Worm (Caenorhabditis elegans): Measurements from ENCODE around the gene ttr-50.

ttr-50 gene

DNA sequence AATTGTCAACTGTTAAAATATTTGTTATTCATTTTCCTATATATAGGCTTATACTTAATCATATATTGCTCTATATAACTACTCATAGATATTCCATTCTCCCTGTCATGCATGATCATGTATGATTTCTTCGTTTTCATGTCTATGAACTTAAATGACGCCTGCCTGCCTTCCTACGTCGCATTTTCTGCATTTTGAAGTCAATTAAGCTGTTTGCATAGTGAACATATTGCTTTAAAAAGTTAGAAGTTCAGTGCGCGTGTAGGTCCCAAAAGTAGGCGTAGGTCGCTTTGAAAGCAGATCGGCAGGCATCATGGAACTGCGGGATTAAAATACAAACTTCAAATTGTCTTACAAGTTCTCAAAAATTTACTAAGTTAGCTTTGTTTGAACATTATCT, 3.9 kb upstream of the ttr-50 start:
- no peak for TF ChIP-seq F23B12.7 (tag; optimal IDR thresholded peaks at IDR 0.05; ENCODE audit: insufficient read depth)
- no peak for TF ChIP-seq F33H1.4 (GFP tag; IDR thresholded peaks at IDR 0.05)
- peak; percentile 13 for TF ChIP-seq F52B5.7 (tag; optimal IDR thresholded peaks at IDR 0.05)
- no peak for TF ChIP-seq K12H6.12 (tag; optimal IDR thresholded peaks at IDR 0.05)
- 0 out of 2 replicates have a peak, but pooled peaks have one; percentile 22 for TF ChIP-seq cebp-1 (GFP tag; IDR thresholded peaks at IDR 0.05)
- TF ChIP-seq cebp-1 (tag; optimal IDR thresholded peaks at IDR 0.05), result peak; percentile 21

DNA sequence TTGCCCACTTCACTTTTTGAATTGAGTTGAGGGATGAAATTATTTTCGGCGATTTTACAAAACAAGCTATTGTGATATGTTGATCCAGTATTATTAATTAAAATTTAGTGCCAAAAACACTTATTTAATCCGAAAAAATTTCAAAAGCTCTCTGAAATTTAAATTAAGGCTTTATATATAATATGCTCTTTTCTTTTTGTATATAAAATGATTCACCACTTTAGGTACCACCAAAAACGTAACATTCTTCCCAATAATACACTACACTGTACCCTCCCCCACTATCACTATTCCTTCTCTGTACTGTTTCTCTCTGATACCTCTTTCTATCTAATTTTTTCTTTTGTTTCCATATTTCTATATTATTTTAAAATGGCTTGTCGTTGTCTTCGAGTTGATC, 3.0 kb upstream of the ttr-50 start, which contains the start of gene prx-2:
prx-2 (plus strand) TSS at position 301 of the 400 bp plus-strand sequence.
- no peak for TF ChIP-seq hlh-12 (tag; optimal IDR thresholded peaks at IDR 0.05)
- no peak for TF ChIP-seq ets-4 (GFP tag; optimal IDR thresholded peaks at IDR 0.05)

DNA sequence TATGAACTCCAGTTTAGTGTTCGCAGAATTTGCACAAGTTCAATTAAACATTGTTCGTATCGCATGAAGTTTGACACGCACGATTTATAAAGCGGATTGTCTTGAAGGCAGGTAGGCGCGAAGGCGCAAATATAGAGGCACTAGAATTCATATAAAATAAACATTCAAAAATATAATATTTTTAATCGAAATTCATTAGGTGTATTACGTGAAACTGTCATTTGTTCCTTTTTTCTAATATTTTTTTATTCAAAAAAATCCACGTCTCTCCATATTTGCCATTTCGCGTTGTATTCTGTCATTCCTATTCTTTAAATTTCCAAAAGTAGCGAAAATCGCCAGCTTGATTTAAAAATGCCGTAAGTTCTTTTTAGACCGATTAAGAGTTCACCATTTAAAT, 987 bp upstream of the ttr-50 start, which contains the start of gene ZK809.1:
ZK809.1 (plus strand) TSS at position 301 of the 400 bp plus-strand sequence.
- TF ChIP-seq ztf-18 (tag; optimal IDR thresholded peaks at IDR 0.05), result no peak
- no peak for TF ChIP-seq hmg-20 (GFP tag; IDR thresholded peaks at IDR 0.05)

DNA sequence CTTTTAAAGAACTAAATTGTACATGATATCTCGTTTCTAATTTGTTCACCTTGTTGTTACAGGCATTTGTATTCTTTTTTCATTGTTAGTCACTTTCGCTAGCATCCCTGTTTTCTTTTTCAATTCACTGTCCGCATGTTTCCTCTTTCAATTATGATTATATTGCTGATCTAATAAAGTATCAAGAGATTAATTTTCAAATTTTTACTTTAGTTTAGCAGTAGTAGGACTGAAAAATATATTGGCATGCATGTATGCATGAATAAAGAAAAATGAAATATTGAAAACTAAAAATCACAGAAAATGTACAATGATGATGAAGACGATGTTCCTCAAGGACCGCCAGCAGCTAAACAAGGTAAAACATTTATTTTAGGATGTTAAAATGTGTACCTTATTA, 2.8 kb downstream of the ttr-50 start, which contains the start of gene rbm-17:
rbm-17 (plus strand) TSS at position 301 of the 400 bp plus-strand sequence.
- no peak for TF ChIP-seq D2030.7 (GFP tag; IDR thresholded peaks at IDR 0.05)
- peak; percentile 36 for TF ChIP-seq ama-1 (optimal IDR thresholded peaks at IDR 0.05)
- no peak for TF ChIP-seq ama-1 (GFP tag; optimal IDR thresholded peaks at IDR 0.05)
- no peak for TF ChIP-seq chd-7 (tag; optimal IDR thresholded peaks at IDR 0.05)
- no peak for TF ChIP-seq ceh-40 (GFP tag; IDR thresholded peaks at IDR 0.05)
- no peak for TF ChIP-seq unc-130 (GFP tag; optimal IDR thresholded peaks at IDR 0.05)
- no peak for TF ChIP-seq K12H6.12 (tag; optimal IDR thresholded peaks at IDR 0.05)
- no peak for TF ChIP-seq hmg-1.2 (GFP tag; IDR thresholded peaks at IDR 0.05)
- TF ChIP-seq zfh-2 (GFP tag; conservative IDR thresholded peaks at IDR 0.05), result no peak
- TF ChIP-seq dpl-1 (GFP tag; optimal IDR thresholded peaks at IDR 0.05), result no peak
- no peak for TF ChIP-seq ztf-28 (GFP tag; IDR thresholded peaks at IDR 0.05)
- TF ChIP-seq dox-1 (GFP tag; IDR thresholded peaks at IDR 0.05), result no peak
- TF ChIP-seq atf-7 (tag; optimal IDR thresholded peaks at IDR 0.05), result no peak
- TF ChIP-seq snpc-4 (GFP tag; optimal IDR thresholded peaks at IDR 0.05), result no peak
- no peak for TF ChIP-seq snpc-4 (tag; optimal IDR thresholded peaks at IDR 0.05)
- TF ChIP-seq B0336.3 (GFP tag; IDR thresholded peaks at IDR 0.05), result no peak
- TF ChIP-seq mxl-1 (tag; optimal IDR thresholded peaks at IDR 0.05), result no peak
- no peak for TF ChIP-seq zim-3 (tag; optimal IDR thresholded peaks at IDR 0.05)
- no peak for TF ChIP-seq F39B2.1 (GFP tag; IDR thresholded peaks at IDR 0.05)
- no peak for TF ChIP-seq madf-8 (GFP tag; conservative IDR thresholded peaks at IDR 0.05)
- no peak for TF ChIP-seq aptf-3 (GFP tag; IDR thresholded peaks at IDR 0.05)
- TF ChIP-seq cebp-1 (GFP tag; IDR thresholded peaks at IDR 0.05), result no peak
- TF ChIP-seq cebp-1 (tag; optimal IDR thresholded peaks at IDR 0.05), result peak; percentile 17
- TF ChIP-seq ceh-27 (GFP tag; optimal IDR thresholded peaks at IDR 0.05), result no peak
- 0 out of 2 replicates have a peak, but pooled peaks have one; percentile 11 for TF ChIP-seq hsf-1 (GFP tag; IDR thresholded peaks at IDR 0.05)
- no peak for TF ChIP-seq nfya-2 (GFP tag; IDR thresholded peaks at IDR 0.05)

DNA sequence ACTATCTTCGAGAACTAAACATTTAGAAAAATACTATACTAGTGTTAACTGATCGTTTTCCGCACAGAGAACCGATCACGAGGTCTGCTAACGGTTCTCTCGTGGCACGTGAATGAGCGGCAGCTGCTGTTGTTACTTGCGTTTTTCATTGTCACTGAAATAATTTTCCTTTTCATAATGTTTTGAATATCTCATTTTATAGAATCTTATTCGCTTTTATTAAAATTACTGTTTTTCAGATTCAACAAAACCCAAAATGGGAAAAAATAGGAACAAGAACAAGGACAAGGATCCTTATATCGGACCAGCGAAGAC, 4.4 kb downstream of the ttr-50 start, which contains the start of gene F58B3.6:
F58B3.6 (plus strand) TSS at position 240 of the 315 bp plus-strand sequence.
- no peak for TF ChIP-seq nhr-120 (GFP tag; IDR thresholded peaks at IDR 0.05)
- no peak for TF ChIP-seq F57C9.4 (tag; optimal IDR thresholded peaks at IDR 0.05)
- peak; percentile 58 for TF ChIP-seq ceh-100 (GFP tag; IDR thresholded peaks at IDR 0.05)
- TF ChIP-seq mcd-1 (GFP tag; IDR thresholded peaks at IDR 0.05), result peak; percentile 43
- no peak for TF ChIP-seq cebp-1 (GFP tag; IDR thresholded peaks at IDR 0.05)
- peak; percentile 46 for TF ChIP-seq cebp-1 (tag; optimal IDR thresholded peaks at IDR 0.05)
- TF ChIP-seq Y67H2A.10 (GFP tag; conservative IDR thresholded peaks at IDR 0.05), result no peak

All from whole organism, young adult.